Fruit fly (Drosophila melanogaster) whole organism, wandering third instar larva: ENCODE measurements around the gene CG31542.

Experiments
- Abd-B ChIP-seq: fragments of >200 bp; optimal IDR thresholded peaks from 2 replicates; lab custom pipeline; 2017; ENCODE audit warnings: missing biosample characterization, missing genetic modification characterization
- CG32264 ChIP-seq: fragments of 200-800 bp; sonication (Bioruptor generic); optimal IDR thresholded peaks from 2 replicates; lab custom pipeline; 2016; ENCODE audit warnings: missing biosample characterization, missing genetic modification characterization
- CG9705 ChIP-seq: fragments of 200-800 bp; sonication (Bioruptor generic); optimal IDR thresholded peaks from 2 replicates; lab custom pipeline; 2018; ENCODE audit warnings: missing biosample characterization, mild to moderate bottlenecking, missing genetic modification characterization
- Dfd ChIP-seq: fragments of >200 bp; optimal IDR thresholded peaks from 2 replicates; lab custom pipeline; 2017; ENCODE audit warnings: missing biosample characterization, missing genetic modification characterization
- Mio ChIP-seq: sonication (Bioruptor generic); optimal IDR thresholded peaks from 2 replicates; lab custom pipeline; 2016; ENCODE audit warnings: missing biosample characterization, missing genetic modification characterization
- h ChIP-seq: fragments of 200-800 bp; sonication (Bioruptor generic); optimal IDR thresholded peaks from 3 replicates; lab custom pipeline; 2016; ENCODE audit warnings: missing biosample characterization, mild to moderate bottlenecking, missing genetic modification characterization
- pan ChIP-seq: fragments of >200 bp; optimal IDR thresholded peaks from 2 replicates; lab custom pipeline; 2017
- tai ChIP-seq: sonication (Bioruptor generic); optimal IDR thresholded peaks from 2 replicates; lab custom pipeline; 2016; ENCODE audit warnings: missing biosample characterization, missing genetic modification characterization
- usp ChIP-seq: fragments of >200 bp; optimal IDR thresholded peaks from 2 replicates; lab custom pipeline; 2017; ENCODE audit warnings: missing biosample characterization, missing genetic modification characterization

- TF ChIP-seq CG32264 (GFP tag; lab: Kevin White, UChicago) (no peak), Abd-B (GFP tag; lab: Kevin White, UChicago) (no peak), Mio (no peak), h (GFP tag; lab: Kevin White, UChicago) (no peak), pan (lab: Kevin White, UChicago) (no peak), usp (GFP tag; lab: Kevin White, UChicago) (no peak), Dfd (GFP tag; lab: Kevin White, UChicago) (no peak), tai (GFP tag; lab: Kevin White, UChicago) (no peak), CG9705 (GFP tag; lab: Kevin White, UChicago) (no peak)
Measured at dm6 chr3R:5390095-5390663, 20.8 kb downstream of the CG31542 start.
